Worm (Caenorhabditis elegans) whole organism, L4/young adult: ENCODE measurements around the gene B0348.2.

Experiments used
- dao-5 ChIP-seq: sonication (generic microtip); optimal IDR thresholded peaks from 2 replicates; lab custom pipeline; 2016; ENCODE audit warnings: missing genotype, missing genetic modification characterization, moderate library complexity, missing compliant biosample characterization
- him-1 ChIP-seq: sonication (generic microtip); optimal IDR thresholded peaks from 2 replicates; lab custom pipeline; 2016; ENCODE audit warnings: missing genotype, missing genetic modification reagents, missing genetic modification characterization, missing compliant biosample characterization

ce11 chrV:66506-66905 lies 21.4 kb downstream of the B0348.2 start:
- TF ChIP-seq dao-5 (no peak), him-1 (no peak)
